Worm (Caenorhabditis elegans): ENCODE data around the gene sptf-2.

DNA sequence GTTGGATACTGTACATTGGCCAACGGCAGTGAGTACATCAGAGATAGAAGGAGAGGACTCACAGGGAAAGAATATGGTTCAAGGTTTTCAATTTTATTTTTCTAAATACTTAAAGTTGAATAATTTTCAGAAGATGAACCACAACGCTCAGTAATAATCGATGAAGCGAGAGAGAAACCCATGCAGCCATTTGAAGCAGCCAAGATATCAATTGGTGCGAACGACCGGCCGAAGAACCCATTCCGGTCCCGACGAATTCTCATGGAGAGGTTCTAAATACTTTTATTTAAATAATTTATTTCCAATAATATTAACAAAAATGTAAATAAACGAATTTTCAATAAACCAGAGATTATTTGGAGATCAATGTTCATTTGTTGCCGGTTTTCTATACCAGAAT lies 25.1 kb upstream of the sptf-2 start, which contains the start of gene pigg-1:
- no peak for TF ChIP-seq bed-2 (GFP tag; IDR thresholded peaks at IDR 0.05)
- TF ChIP-seq T26A5.8 (tag; optimal IDR thresholded peaks at IDR 0.05) = no peak
- no peak for TF ChIP-seq lir-1 (GFP tag; conservative IDR thresholded peaks at IDR 0.05)
- TF ChIP-seq tbp1 (GFP tag; optimal IDR thresholded peaks at IDR 0.05) = no peak
- TF ChIP-seq dpff-1 (tag; optimal IDR thresholded peaks at IDR 0.05) = no peak
- TF ChIP-seq rpc-1 (optimal IDR thresholded peaks at IDR 0.05) = no peak
- no peak for TF ChIP-seq rpc-1 (tag; optimal IDR thresholded peaks at IDR 0.05)
- TF ChIP-seq nfya-1 (tag; optimal IDR thresholded peaks at IDR 0.05; ENCODE audit: borderline replicate concordance, insufficient read depth) = no peak
- no peak for TF ChIP-seq Y53G8AR.9 (GFP tag; conservative IDR thresholded peaks at IDR 0.05)
- TF ChIP-seq ekl-4 (GFP tag; IDR thresholded peaks at IDR 0.05) = no peak
- TF ChIP-seq ztf-6 (GFP tag; IDR thresholded peaks at IDR 0.05) = no peak
- no peak for TF ChIP-seq hmg-20 (GFP tag; IDR thresholded peaks at IDR 0.05)
- no peak for TF ChIP-seq Y56A3A.18 (GFP tag; IDR thresholded peaks at IDR 0.05)
- no peak for TF ChIP-seq aptf-2 (GFP tag; conservative IDR thresholded peaks at IDR 0.05)
- TF ChIP-seq snpc-4 (GFP tag; optimal IDR thresholded peaks at IDR 0.05) = no peak
- no peak for TF ChIP-seq snpc-4 (tag; optimal IDR thresholded peaks at IDR 0.05)

Data from whole organism, young adult.